Worm (Caenorhabditis elegans) whole organism, mixed stage, embryonic: ENCODE results near the gene Y43F8B.22.

ENCODE experiments used
- M03D4.4 ChIP-seq: sonication (generic microtip); optimal IDR thresholded peaks from 2 replicates; lab custom pipeline; 2017; ENCODE audit warnings: mild to moderate bottlenecking, missing genetic modification characterization, missing compliant biosample characterization
- bed-3 ChIP-seq: fragments of 200-800 bp; sonication (Bioruptor generic); optimal IDR thresholded peaks from 3 replicates; lab custom pipeline; 2018; ENCODE audit warnings: mild to moderate bottlenecking, missing genetic modification characterization, moderate library complexity, missing compliant biosample characterization
- blmp-1 ChIP-seq: fragments of 150-350 bp; optimal IDR thresholded peaks from 2 replicates; lab custom pipeline; 2014; ENCODE audit warnings: missing biosample characterization, missing genetic modification characterization
- ceh-39 ChIP-seq: fragments of 150-350 bp; optimal IDR thresholded peaks from 2 replicates; lab custom pipeline; 2014; ENCODE audit warnings: missing biosample characterization, missing genetic modification characterization
- ceh-43 ChIP-seq: fragments of 200-800 bp; sonication (Bioruptor generic); optimal IDR thresholded peaks from 2 replicates; lab custom pipeline; 2018; ENCODE audit warnings: mild to moderate bottlenecking, missing genetic modification characterization, moderate library complexity, missing compliant biosample characterization
- ceh-83 ChIP-seq: fragments of 200-800 bp; sonication (Bioruptor generic); optimal IDR thresholded peaks from 2 replicates; lab custom pipeline; 2018; ENCODE audit warnings: mild to moderate bottlenecking, missing genetic modification characterization, missing compliant biosample characterization
- ces-1 ChIP-seq: fragments of 150-350 bp; optimal IDR thresholded peaks from 2 replicates; lab custom pipeline; 2014; ENCODE audit warnings: missing biosample characterization, missing genetic modification reagents, missing genetic modification characterization
- cnd-1 ChIP-seq: fragments of 200-800 bp; sonication (Bioruptor generic); optimal IDR thresholded peaks from 2 replicates; lab custom pipeline; 2018; ENCODE audit warnings: mild to moderate bottlenecking, missing genetic modification characterization, missing compliant biosample characterization
- drap-1 ChIP-seq: fragments of 200-800 bp; sonication (Bioruptor generic); optimal IDR thresholded peaks from 3 replicates; lab custom pipeline; 2018; ENCODE audit warnings: mild to moderate bottlenecking, missing genetic modification characterization, missing compliant biosample characterization
- elt-1 ChIP-seq: sonication (generic microtip); optimal IDR thresholded peaks from 2 replicates; lab custom pipeline; 2017; ENCODE audit warnings: missing genetic modification characterization, mild to moderate bottlenecking, missing compliant biosample characterization, antibody characterized with exemption, moderate library complexity, borderline replicate concordance; ENCODE audit not compliant: insufficient read depth
- flh-1 ChIP-seq: fragments of 200-800 bp; sonication (Bioruptor generic); optimal IDR thresholded peaks from 2 replicates; lab custom pipeline; 2018; ENCODE audit warnings: mild to moderate bottlenecking, missing genetic modification characterization, moderate library complexity, missing compliant biosample characterization
- ham-2 ChIP-seq: fragments of 200-800 bp; sonication (Bioruptor generic); optimal IDR thresholded peaks from 2 replicates; lab custom pipeline; 2018; ENCODE audit warnings: mild to moderate bottlenecking, missing genetic modification characterization, missing compliant biosample characterization
- hlh-1 ChIP-seq: fragments of 150-350 bp; optimal IDR thresholded peaks from 2 replicates; lab custom pipeline; 2014; ENCODE audit warnings: missing biosample characterization, missing genetic modification reagents, missing genetic modification characterization
- lin-13 ChIP-seq: fragments of 150-350 bp; optimal IDR thresholded peaks from 2 replicates; lab custom pipeline; 2014; ENCODE audit warnings: missing biosample characterization, missing genetic modification characterization
- lin-32 ChIP-seq: fragments of 200-800 bp; sonication (Bioruptor generic); optimal IDR thresholded peaks from 2 replicates; lab custom pipeline; 2018; ENCODE audit warnings: mild to moderate bottlenecking, missing genetic modification characterization, missing compliant biosample characterization
- lsy-2 ChIP-seq: fragments of 150-350 bp; optimal IDR thresholded peaks from 2 replicates; lab custom pipeline; 2014; ENCODE audit warnings: missing biosample characterization, missing genetic modification characterization
- mab-5 ChIP-seq: fragments of 150-350 bp; optimal IDR thresholded peaks from 2 replicates; lab custom pipeline; 2014; ENCODE audit warnings: missing biosample characterization, missing genetic modification characterization
- mep-1 ChIP-seq: fragments of 150-350 bp; optimal IDR thresholded peaks from 2 replicates; lab custom pipeline; 2017; ENCODE audit warnings: missing biosample characterization, missing genetic modification reagents, missing genetic modification characterization, inconsistent platforms
- nhr-12 ChIP-seq: fragments of 150-350 bp; optimal IDR thresholded peaks from 2 replicates; lab custom pipeline; 2014; ENCODE audit warnings: missing biosample characterization, missing genetic modification characterization
- nhr-2 ChIP-seq: fragments of 150-350 bp; optimal IDR thresholded peaks from 2 replicates; lab custom pipeline; 2014; ENCODE audit warnings: missing biosample characterization, missing genetic modification characterization
- nhr-237 ChIP-seq: fragments of 150-350 bp; optimal IDR thresholded peaks from 2 replicates; lab custom pipeline; 2014; ENCODE audit warnings: missing biosample characterization, missing genetic modification characterization
- nhr-28 ChIP-seq: fragments of 150-350 bp; optimal IDR thresholded peaks from 2 replicates; lab custom pipeline; 2014; ENCODE audit warnings: missing biosample characterization, missing genetic modification characterization
- nhr-76 ChIP-seq: sonication (generic microtip); optimal IDR thresholded peaks from 2 replicates; lab custom pipeline; 2017; ENCODE audit warnings: missing biosample characterization, missing genetic modification characterization
- pha-4 ChIP-seq: fragments of 150-350 bp; optimal IDR thresholded peaks from 2 replicates; lab custom pipeline; 2018; ENCODE audit warnings: missing biosample characterization, missing genetic modification reagents, missing genetic modification characterization
- sem-2 ChIP-seq: fragments of 200-800 bp; sonication (Bioruptor generic); optimal IDR thresholded peaks from 2 replicates; lab custom pipeline; 2018; ENCODE audit warnings: mild to moderate bottlenecking, missing genetic modification characterization, missing compliant biosample characterization
- snpc-4 ChIP-seq: fragments of 150-350 bp; optimal IDR thresholded peaks from 2 replicates; lab custom pipeline; 2014; ENCODE audit warnings: missing biosample characterization, missing genetic modification characterization
- sptf-1 ChIP-seq: sonication (generic microtip); optimal IDR thresholded peaks from 2 replicates; lab custom pipeline; 2017; ENCODE audit warnings: mild to moderate bottlenecking, missing genetic modification characterization, moderate library complexity, missing compliant biosample characterization
- tbx-8 ChIP-seq: fragments of 200-800 bp; sonication (Bioruptor generic); optimal IDR thresholded peaks from 2 replicates; lab custom pipeline; 2018; ENCODE audit warnings: mild to moderate bottlenecking, missing genetic modification characterization, moderate library complexity, missing compliant biosample characterization
- unc-120 ChIP-seq: sonication (generic microtip); optimal IDR thresholded peaks from 2 replicates; lab custom pipeline; 2017; ENCODE audit warnings: missing genetic modification characterization, missing compliant biosample characterization; ENCODE audit not compliant: poor library complexity, severe bottlenecking
- unc-39 ChIP-seq: fragments of 150-350 bp; optimal IDR thresholded peaks from 2 replicates; lab custom pipeline; 2014; ENCODE audit warnings: missing biosample characterization, missing genetic modification characterization
- zip-8 ChIP-seq: fragments of 150-350 bp; optimal IDR thresholded peaks from 2 replicates; lab custom pipeline; 2014; ENCODE audit warnings: missing biosample characterization, missing genetic modification characterization
- ztf-11 ChIP-seq: fragments of 150-350 bp; optimal IDR thresholded peaks from 2 replicates; lab custom pipeline; 2014; ENCODE audit warnings: missing biosample characterization, missing genetic modification characterization

Y43F8B.22 gene

ce11 chrV:19512260-19512947, 29.8 kb downstream of the Y43F8B.22 start, which contains the start of gene Y43F8B.19:
TSS of gene Y43F8B.19 (minus strand) at chrV:19512310.
- TF ChIP-seq blmp-1 (tag; lab: Kevin White, UChicago) (no peak), ham-2 (GFP tag; lab: Kevin White, UChicago) (peak; percentile 8)

- TF ChIP-seq drap-1 (GFP tag; lab: Kevin White, UChicago) (peak; percentile 29), nhr-76 (tag; lab: Kevin White, UChicago) (no peak)
Observed at ce11 chrV:19513552-19513951, 30.9 kb downstream of the Y43F8B.22 start, which contains the start of gene phy-4. TSS of gene phy-4 (minus strand) at chrV:19513652.

- TF ChIP-seq nhr-28 (tag; lab: Kevin White, UChicago), result no peak
- TF ChIP-seq pha-4, result no peak
- TF ChIP-seq sptf-1 (tag; lab: Kevin White, UChicago), result no peak
- no peak for TF ChIP-seq tbx-8 (GFP tag; lab: Kevin White, UChicago)
- TF ChIP-seq ceh-83, result no peak
- no peak for TF ChIP-seq ces-1 (GFP tag; lab: Kevin White, UChicago)
- TF ChIP-seq drap-1 (GFP tag; lab: Kevin White, UChicago), result no peak
- TF ChIP-seq lin-32 (GFP tag; lab: Kevin White, UChicago), result no peak
- TF ChIP-seq ztf-11, result no peak
- no peak for TF ChIP-seq ham-2 (GFP tag; lab: Kevin White, UChicago)
- no peak for TF ChIP-seq cnd-1 (tag; lab: Kevin White, UChicago)
- TF ChIP-seq unc-39 (tag; lab: Kevin White, UChicago), result no peak
- TF ChIP-seq nhr-2 (tag; lab: Kevin White, UChicago), result no peak
- no peak for TF ChIP-seq lsy-2 (tag; lab: Kevin White, UChicago)
- no peak for TF ChIP-seq blmp-1 (tag; lab: Kevin White, UChicago)
- no peak for TF ChIP-seq bed-3 (GFP tag; lab: Kevin White, UChicago)
- no peak for TF ChIP-seq nhr-12 (tag; lab: Kevin White, UChicago)
- no peak for TF ChIP-seq sem-2
- no peak for TF ChIP-seq M03D4.4 (tag; lab: Kevin White, UChicago)
Observed at ce11 chrV:19518468-19519168, 36.0 kb downstream of the Y43F8B.22 start.

- TF ChIP-seq ceh-39 (tag; lab: Kevin White, UChicago) (no peak), ham-2 (GFP tag; lab: Kevin White, UChicago) (no peak), mep-1 (tag; lab: Kevin White, UChicago) (no peak), nhr-2 (tag; lab: Kevin White, UChicago) (no peak), elt-1 (tag; lab: Kevin White, UChicago) (no peak), zip-8 (tag; lab: Kevin White, UChicago) (no peak), flh-1 (GFP tag; lab: Kevin White, UChicago) (no peak), snpc-4 (no peak), sptf-1 (tag; lab: Kevin White, UChicago) (no peak), unc-39 (tag; lab: Kevin White, UChicago) (no peak), nhr-12 (tag; lab: Kevin White, UChicago) (no peak), lin-32 (GFP tag; lab: Kevin White, UChicago) (no peak), hlh-1 (tag; lab: Kevin White, UChicago) (no peak), ceh-83 (no peak), unc-120 (no peak), cnd-1 (tag; lab: Kevin White, UChicago) (no peak), ceh-43 (GFP tag; lab: Kevin White, UChicago) (no peak), nhr-76 (tag; lab: Kevin White, UChicago) (no peak)
Observed at ce11 chrV:19519511-19519934, 36.9 kb downstream of the Y43F8B.22 start.

- TF ChIP-seq lin-13 (tag; lab: Kevin White, UChicago), result no peak
- no peak for TF ChIP-seq nhr-237 (tag; lab: Kevin White, UChicago)
- TF ChIP-seq pha-4, result no peak
- TF ChIP-seq unc-120, result no peak
- no peak for TF ChIP-seq ceh-43 (GFP tag; lab: Kevin White, UChicago)
- no peak for TF ChIP-seq mab-5 (tag; lab: Kevin White, UChicago)
- TF ChIP-seq ceh-39 (tag; lab: Kevin White, UChicago), result no peak
- no peak for TF ChIP-seq ztf-11
- TF ChIP-seq flh-1 (GFP tag; lab: Kevin White, UChicago), result no peak
- no peak for TF ChIP-seq lin-32 (GFP tag; lab: Kevin White, UChicago)
- TF ChIP-seq unc-39 (tag; lab: Kevin White, UChicago), result no peak
- no peak for TF ChIP-seq mep-1 (tag; lab: Kevin White, UChicago)
Observed at ce11 chrV:19520130-19520529, 37.5 kb downstream of the Y43F8B.22 start.
